Worm (Caenorhabditis elegans) whole organism, L4 larva: ENCODE results near the gene nhr-131.

ENCODE experiments used
- F10B5.3 ChIP-seq: sonication (generic microtip); optimal IDR thresholded peaks from 2 replicates; lab custom pipeline; 2016; ENCODE audit warnings: mild to moderate bottlenecking, missing genetic modification characterization, missing compliant biosample characterization
- F44E2.7 ChIP-seq: fragments of 200-800 bp; sonication (Bioruptor generic); IDR thresholded peaks from 2 replicates; pipeline ENCODE4 v2.1.2; 2022; ENCODE audit warnings: missing genetic modification characterization, missing compliant biosample characterization
- F49E8.2 ChIP-seq: sonication (generic microtip); optimal IDR thresholded peaks from 2 replicates; lab custom pipeline; 2016; ENCODE audit warnings: missing compliant biosample characterization, mild to moderate bottlenecking, missing genetic modification characterization, borderline replicate concordance
- R02D3.7 ChIP-seq: fragments of 150-350 bp; sonication (generic microtip); optimal IDR thresholded peaks from 3 replicates; lab custom pipeline; 2014; ENCODE audit warnings: missing biosample characterization, missing genetic modification characterization
- T26A8.4 ChIP-seq: fragments of 200-800 bp; sonication (Bioruptor generic); IDR thresholded peaks from 2 replicates; pipeline ENCODE4 v1.3.6; 2022; ENCODE audit warnings: missing genetic modification characterization, missing compliant biosample characterization
- Y105C5A.15 ChIP-seq: fragments of 200-800 bp; sonication (Bioruptor generic); IDR thresholded peaks from 2 replicates; pipeline ENCODE4 v1.3.6; 2022; ENCODE audit warnings: missing genetic modification characterization, missing compliant biosample characterization
- Y48G9A.11 ChIP-seq: fragments of 200-800 bp; sonication (Bioruptor generic); IDR thresholded peaks from 2 replicates; pipeline ENCODE4 v1.3.6; 2022; ENCODE audit warnings: missing genetic modification reagents, missing genetic modification characterization, missing compliant biosample characterization
- Y5F2A.4 ChIP-seq: fragments of 200-800 bp; sonication (Bioruptor generic); optimal IDR thresholded peaks from 2 replicates; lab custom pipeline; 2018; ENCODE audit warnings: mild to moderate bottlenecking, missing genetic modification characterization, missing compliant biosample characterization
- Y75B8A.6 ChIP-seq: fragments of 200-800 bp; sonication (Bioruptor generic); IDR thresholded peaks from 2 replicates; pipeline ENCODE4 v1.3.6; 2022; ENCODE audit warnings: missing genetic modification reagents, missing genetic modification characterization, missing compliant biosample characterization
- aha-1 ChIP-seq: fragments of 150-350 bp; peaks from one replicate; lab custom pipeline; 2014; ENCODE audit warnings: missing biosample characterization, missing genetic modification characterization
- ama-1 ChIP-seq: fragments of 150-350 bp; optimal IDR thresholded peaks from 2 replicates; lab custom pipeline; 2014; ENCODE audit warnings: inconsistent platforms, mixed read lengths
- ceh-28 ChIP-seq: fragments of 150-350 bp; optimal IDR thresholded peaks from 2 replicates; lab custom pipeline; 2014; ENCODE audit warnings: missing biosample characterization, missing genetic modification reagents, missing genetic modification characterization
- ceh-44 ChIP-seq: fragments of 200-800 bp; sonication (Bioruptor generic); IDR thresholded peaks from 2 replicates; pipeline ENCODE4 v1.3.6; 2022; ENCODE audit warnings: missing genetic modification reagents, missing genetic modification characterization, missing compliant biosample characterization
- daf-16 ChIP-seq, 3 experiments: sonication (generic microtip); optimal IDR thresholded peaks; 2 replicates each; lab custom pipeline; 2016 to 2017; ENCODE audit warnings: missing genetic modification characterization in 3 of 3, missing genetic modification reagents in 3 of 3, mild to moderate bottlenecking in 2 of 3, missing compliant biosample characterization in 2 of 3, missing biosample characterization in 1 of 3, moderate library complexity in 1 of 3
- daf-19 ChIP-seq: fragments of 200-800 bp; sonication (Bioruptor generic); conservative IDR thresholded peaks from 2 replicates; pipeline ENCODE4 v1.3.6; 2022; ENCODE audit warnings: missing genetic modification characterization, missing compliant biosample characterization
- dmd-9 ChIP-seq: fragments of 200-800 bp; sonication (Bioruptor generic); IDR thresholded peaks from 2 replicates; pipeline ENCODE4 v1.3.6; 2022; ENCODE audit warnings: missing genetic modification reagents, missing genetic modification characterization, missing compliant biosample characterization
- duxl-1 ChIP-seq: sonication (generic microtip); optimal IDR thresholded peaks from 2 replicates; lab custom pipeline; 2016; ENCODE audit warnings: mild to moderate bottlenecking, missing genetic modification characterization, moderate library complexity, missing compliant biosample characterization; ENCODE audit not compliant: poor library complexity
- egl-27 ChIP-seq: sonication (generic microtip); optimal IDR thresholded peaks from 3 replicates; lab custom pipeline; 2017; ENCODE audit warnings: missing biosample characterization, missing genetic modification reagents, missing genetic modification characterization
- fos-1 ChIP-seq: fragments of 150-350 bp; optimal IDR thresholded peaks from 2 replicates; lab custom pipeline; 2014; ENCODE audit warnings: missing biosample characterization, missing genetic modification characterization
- hif-1 ChIP-seq, 2 experiments: sonication (generic microtip); optimal IDR thresholded peaks; 2 replicates each; lab custom pipeline; 2016 to 2017; ENCODE audit warnings: missing compliant biosample characterization in 2 of 2, missing genetic modification characterization in 2 of 2, missing genetic modification reagents in 2 of 2, missing genotype in 2 of 2, mild to moderate bottlenecking in 1 of 2
- hlh-11 ChIP-seq: fragments of 200-800 bp; sonication (Bioruptor generic); optimal IDR thresholded peaks from 2 replicates; lab custom pipeline; 2018; ENCODE audit warnings: mild to moderate bottlenecking, missing genetic modification characterization, missing compliant biosample characterization
- hmg-1.1 ChIP-seq: fragments of 200-800 bp; sonication (Bioruptor generic); IDR thresholded peaks from 2 replicates; pipeline ENCODE4 v1.3.6; 2022; ENCODE audit warnings: missing genetic modification reagents, missing genetic modification characterization, missing compliant biosample characterization
- jun-1 ChIP-seq: fragments of 150-350 bp; optimal IDR thresholded peaks from 2 replicates; lab custom pipeline; 2014; ENCODE audit warnings: missing biosample characterization, missing genetic modification reagents, missing genetic modification characterization
- mdt-29 ChIP-seq: fragments of 200-800 bp; sonication (Bioruptor generic); IDR thresholded peaks from 2 replicates; pipeline ENCODE4 v1.3.6; 2022; ENCODE audit warnings: missing genetic modification reagents, missing genetic modification characterization, missing compliant biosample characterization
- nhr-25 ChIP-seq: sonication (generic microtip); optimal IDR thresholded peaks from 2 replicates; lab custom pipeline; 2017; ENCODE audit warnings: missing genetic modification characterization, mild to moderate bottlenecking, missing compliant biosample characterization, antibody characterized with exemption, moderate library complexity, borderline replicate concordance; ENCODE audit not compliant: insufficient read depth
- nhr-28 ChIP-seq: fragments of 150-350 bp; optimal IDR thresholded peaks from 2 replicates; lab custom pipeline; 2014; ENCODE audit warnings: missing biosample characterization, missing genetic modification characterization
- nhr-41 ChIP-seq: fragments of 200-800 bp; sonication (Bioruptor generic); IDR thresholded peaks from 2 replicates; pipeline ENCODE4 v1.3.6; 2022; ENCODE audit warnings: missing genetic modification reagents, missing genetic modification characterization, missing compliant biosample characterization
- nhr-48 ChIP-seq: sonication (generic microtip); optimal IDR thresholded peaks from 2 replicates; lab custom pipeline; 2016; ENCODE audit warnings: mild to moderate bottlenecking, missing genetic modification characterization, missing compliant biosample characterization
- nhr-6 ChIP-seq: fragments of 150-350 bp; optimal IDR thresholded peaks from 2 replicates; lab custom pipeline; 2014; ENCODE audit warnings: missing biosample characterization, missing genetic modification characterization
- nhr-76 ChIP-seq: fragments of 150-350 bp; optimal IDR thresholded peaks from 2 replicates; lab custom pipeline; 2014; ENCODE audit warnings: missing biosample characterization, missing genetic modification characterization
- pqm-1 ChIP-seq: sonication (generic microtip); optimal IDR thresholded peaks from 2 replicates; lab custom pipeline; 2017; ENCODE audit warnings: missing biosample characterization, missing genetic modification characterization
- set-16 ChIP-seq: fragments of 200-800 bp; sonication (Bioruptor generic); IDR thresholded peaks from 2 replicates; pipeline ENCODE4 v1.3.6; 2022; ENCODE audit warnings: missing genetic modification reagents, missing genetic modification characterization, missing compliant biosample characterization
- snpc-4 ChIP-seq: fragments of 150-350 bp; optimal IDR thresholded peaks from 2 replicates; lab custom pipeline; 2014; ENCODE audit warnings: missing biosample characterization, missing genetic modification characterization
- spr-1 ChIP-seq: sonication (generic microtip); optimal IDR thresholded peaks from 2 replicates; lab custom pipeline; 2016; ENCODE audit warnings: mild to moderate bottlenecking, missing genetic modification characterization, missing compliant biosample characterization
- spr-3 ChIP-seq: fragments of 200-800 bp; sonication (Bioruptor generic); optimal IDR thresholded peaks from 2 replicates; lab custom pipeline; 2018; ENCODE audit warnings: mild to moderate bottlenecking, missing genetic modification characterization, missing compliant biosample characterization
- tra-1 ChIP-seq: fragments of 200-800 bp; sonication (Bioruptor generic); IDR thresholded peaks from 2 replicates; pipeline ENCODE4 v1.3.6; 2022; ENCODE audit warnings: missing genetic modification reagents, missing genetic modification characterization, missing compliant biosample characterization
- zfp-2 ChIP-seq: sonication (generic microtip); optimal IDR thresholded peaks from 2 replicates; lab custom pipeline; 2016; ENCODE audit warnings: mild to moderate bottlenecking, missing genetic modification characterization, missing compliant biosample characterization
- zip-2 ChIP-seq: fragments of 150-350 bp; optimal IDR thresholded peaks from 2 replicates; lab custom pipeline; 2014; ENCODE audit warnings: missing biosample characterization, missing genetic modification characterization

The nhr-131 gene

DNA sequence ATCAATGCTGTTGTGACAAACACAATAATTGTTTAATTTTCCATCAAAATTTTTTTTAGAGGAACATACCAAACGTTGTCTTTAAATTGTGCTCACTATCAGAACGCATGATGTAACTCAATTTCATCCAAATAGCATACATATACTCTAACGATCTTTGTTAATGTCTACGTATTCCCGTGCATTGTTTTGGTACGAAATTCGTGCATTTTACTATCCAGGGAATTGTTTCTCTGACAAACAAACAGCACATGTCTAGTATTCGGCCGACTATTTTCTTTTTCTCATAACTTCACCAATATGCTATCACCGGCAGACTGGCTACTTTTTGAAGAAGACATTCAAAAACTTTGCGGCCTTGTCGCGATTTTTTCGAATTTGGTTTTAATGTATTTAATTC lies 2.7 kb upstream of the nhr-131 start, which contains the start of gene str-196:
TSS of gene str-196 (plus strand) at position 301 of the 400 bp plus-strand sequence.
- TF ChIP-seq hlh-11 (tag; lab: Kevin White, UChicago) (no peak), zip-2 (tag; lab: Kevin White, UChicago) (no peak), F44E2.7 (GFP tag; lab: Robert Waterston, UW) (no peak), nhr-48 (tag; lab: Kevin White, UChicago) (no peak), daf-19 (no peak), hmg-1.1 (GFP tag; lab: Robert Waterston, UW) (no peak), duxl-1 (no peak), snpc-4 (tag; lab: Kevin White, UChicago) (no peak), nhr-6 (tag; lab: Kevin White, UChicago) (no peak), nhr-41 (GFP tag; lab: Robert Waterston, UW) (no peak), R02D3.7 (tag; lab: Kevin White, UChicago) (no peak), tra-1 (no peak), mdt-29 (no peak)
- TF ChIP-seq, all 104 proteins: peak for 0

ce11 chrV:497399-497798 lies 3.2 kb downstream of the nhr-131 start, which contains the start of gene T01G6.1:
Gene T01G6.1, plus strand, starts transcription at chrV:497699.
- TF ChIP-seq ceh-44 (GFP tag; lab: Robert Waterston, UW): no peak
- no peak for TF ChIP-seq F10B5.3 (tag; lab: Kevin White, UChicago)
- peak; percentile 22 for TF ChIP-seq aha-1 (tag; lab: Kevin White, UChicago)
- no peak for TF ChIP-seq ama-1
- TF ChIP-seq spr-1 (tag; lab: Kevin White, UChicago): no peak
- TF ChIP-seq zfp-2: no peak
- TF ChIP-seq duxl-1: no peak
- TF ChIP-seq dmd-9: no peak

- TF ChIP-seq set-16: peak; percentile 54; the same call in 1 of the 2 replicates
- no peak for TF ChIP-seq zip-2 (tag; lab: Kevin White, UChicago)
Observed at ce11 chrV:500535-500934, 6.4 kb downstream of the nhr-131 start.

DNA sequence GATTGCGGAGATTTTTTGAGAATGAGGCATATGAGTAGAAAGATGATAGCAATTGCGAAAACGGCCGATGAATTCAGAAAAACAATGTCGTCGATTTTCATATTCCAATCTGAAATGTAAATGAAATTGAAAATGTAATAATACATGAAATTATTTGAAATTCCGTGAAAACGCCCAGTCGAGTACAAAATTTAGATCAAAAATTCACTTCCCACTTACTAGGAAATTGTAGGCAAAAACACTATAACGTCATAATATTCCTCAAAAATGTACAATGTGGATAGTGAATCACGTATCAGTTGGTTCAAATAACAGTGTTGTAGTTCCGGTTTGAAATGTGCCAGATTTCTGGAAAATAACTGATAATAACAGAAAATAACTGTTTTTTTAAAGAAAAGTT lies 7.1 kb downstream of the nhr-131 start, which contains the start of gene str-256:
TSS of gene str-256 (minus strand) at position 101 of the 400 bp plus-strand sequence.
- TF ChIP-seq ceh-28 (tag; lab: Kevin White, UChicago): no peak
- no peak for TF ChIP-seq ama-1
- no peak for TF ChIP-seq Y105C5A.15 (GFP tag; lab: Robert Waterston, UW)
- TF ChIP-seq R02D3.7 (tag; lab: Kevin White, UChicago): no peak
- TF ChIP-seq daf-16 (GFP tag; optimal IDR thresholded peaks at IDR 0.05; lab: Kevin White, UChicago): no peak
- TF ChIP-seq daf-16 (tag; optimal IDR thresholded peaks at IDR 0.05; lab: Kevin White, UChicago): no peak
- TF ChIP-seq hif-1 (tag; optimal IDR thresholded peaks at IDR 0.05; lab: Kevin White, UChicago): no peak
- no peak for TF ChIP-seq zip-2 (tag; lab: Kevin White, UChicago)
- TF ChIP-seq Y5F2A.4 (GFP tag; lab: Kevin White, UChicago): no peak
- TF ChIP-seq, all 104 proteins: peak for 0

- peak; percentile 96 for TF ChIP-seq aha-1 (tag; lab: Kevin White, UChicago)
- TF ChIP-seq snpc-4 (tag; lab: Kevin White, UChicago): no peak
- TF ChIP-seq nhr-28 (tag; lab: Kevin White, UChicago): no peak
Observed at ce11 chrV:502803-503273, 8.7 kb downstream of the nhr-131 start, which contains the start of gene T01G6.10. Gene T01G6.10, minus strand, starts transcription at chrV:503223.

- TF ChIP-seq egl-27 (tag; lab: Kevin White, UChicago): no peak
- TF ChIP-seq Y75B8A.6 (GFP tag; lab: Robert Waterston, UW): no peak
- no peak for TF ChIP-seq Y5F2A.4 (GFP tag; lab: Kevin White, UChicago)
- TF ChIP-seq Y48G9A.11: no peak
- no peak for TF ChIP-seq aha-1 (tag; lab: Kevin White, UChicago)
- TF ChIP-seq daf-16 (GFP tag; optimal IDR thresholded peaks at IDR 0.05; lab: Kevin White, UChicago): no peak
- TF ChIP-seq daf-16 (tag; optimal IDR thresholded peaks at IDR 0.05; lab: Kevin White, UChicago): no peak
- no peak for TF ChIP-seq nhr-25 (tag; lab: Kevin White, UChicago)
- no peak for TF ChIP-seq T26A8.4 (GFP tag; lab: Robert Waterston, UW)
- TF ChIP-seq spr-3 (GFP tag; lab: Kevin White, UChicago): no peak
- TF ChIP-seq nhr-76 (tag; lab: Kevin White, UChicago): no peak
- no peak for TF ChIP-seq jun-1 (tag; lab: Kevin White, UChicago)
- TF ChIP-seq nhr-28 (tag; lab: Kevin White, UChicago): no peak
- no peak for TF ChIP-seq F44E2.7 (GFP tag; lab: Robert Waterston, UW)
- TF ChIP-seq nhr-48 (tag; lab: Kevin White, UChicago): no peak
- TF ChIP-seq F49E8.2 (tag; lab: Kevin White, UChicago): no peak
- no peak for TF ChIP-seq pqm-1 (tag; lab: Kevin White, UChicago)
- no peak for TF ChIP-seq fos-1
- no peak for TF ChIP-seq ceh-28 (tag; lab: Kevin White, UChicago)
- TF ChIP-seq duxl-1: no peak
Observed at ce11 chrV:503728-504127, 9.6 kb downstream of the nhr-131 start, which contains the start of gene srlf-35. Gene srlf-35, plus strand, starts transcription at chrV:504028.
